Worm (Caenorhabditis elegans): ENCODE measurements around the gene K09H11.6.
A peak's percentile ranks its signal among the peaks of the same experiment; 100 is the strongest.

The K09H11.6 gene

DNA sequence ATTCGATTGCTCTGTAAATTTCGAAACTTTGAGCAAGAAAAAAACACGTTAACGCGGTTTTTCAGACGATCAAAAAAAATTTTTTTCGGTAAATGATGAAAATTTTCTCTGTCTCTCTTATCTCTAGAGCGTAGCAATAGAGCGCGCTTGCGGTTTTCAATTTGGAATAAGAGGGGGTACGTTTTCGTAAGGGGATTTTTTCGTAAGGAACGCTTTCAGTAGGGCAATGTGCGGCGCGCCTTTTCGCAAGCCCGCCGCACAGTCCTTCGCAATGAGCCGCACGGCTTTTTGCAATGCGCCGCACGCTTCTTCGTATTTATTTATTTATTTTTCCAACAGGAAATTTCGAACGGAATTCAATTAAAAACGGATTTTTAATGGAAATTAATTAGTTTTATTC, 41.0 kb upstream of the K09H11.6 start, which contains the start of gene F44E7.4 (continued):
- TF ChIP-seq blmp-1 (tag; optimal IDR thresholded peaks at IDR 0.05) (peak; percentile 32), xbp-1 (tag; optimal IDR thresholded peaks at IDR 0.05) (peak; percentile 61), lin-15B (tag; optimal IDR thresholded peaks at IDR 0.05) (peak; percentile 31), mep-1 (tag; optimal IDR thresholded peaks at IDR 0.05) (peak; percentile 27), nhr-47 (tag; optimal IDR thresholded peaks at IDR 0.05) (peak; percentile 63)

DNA sequence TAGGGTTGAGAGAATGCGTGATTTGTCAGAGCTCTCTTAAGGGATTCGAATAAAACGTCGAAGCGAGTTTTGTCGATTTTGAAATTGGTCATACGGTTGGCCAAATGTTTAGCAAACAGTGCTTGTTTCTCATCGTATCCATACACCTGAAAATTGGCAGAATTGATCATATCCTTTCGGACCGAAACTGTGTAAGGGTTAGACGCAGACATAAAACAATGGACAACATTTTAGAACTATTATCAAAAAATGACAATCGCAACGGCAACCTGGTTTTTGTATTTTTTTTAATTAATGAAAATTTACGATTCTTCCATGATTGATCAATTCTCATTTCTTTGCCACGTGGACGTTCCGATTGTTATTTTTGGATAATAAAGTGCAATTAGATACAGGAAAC, 38.2 kb upstream of the K09H11.6 start:
- TF ChIP-seq efl-1 (optimal IDR thresholded peaks at IDR 0.05) = no peak
- TF ChIP-seq efl-1 (GFP tag; optimal IDR thresholded peaks at IDR 0.05 in 1 of 2) = peak in 1 of 2 experiments; percentile 91
- TF ChIP-seq unc-62 (GFP tag; optimal IDR thresholded peaks at IDR 0.05) = no peak

DNA sequence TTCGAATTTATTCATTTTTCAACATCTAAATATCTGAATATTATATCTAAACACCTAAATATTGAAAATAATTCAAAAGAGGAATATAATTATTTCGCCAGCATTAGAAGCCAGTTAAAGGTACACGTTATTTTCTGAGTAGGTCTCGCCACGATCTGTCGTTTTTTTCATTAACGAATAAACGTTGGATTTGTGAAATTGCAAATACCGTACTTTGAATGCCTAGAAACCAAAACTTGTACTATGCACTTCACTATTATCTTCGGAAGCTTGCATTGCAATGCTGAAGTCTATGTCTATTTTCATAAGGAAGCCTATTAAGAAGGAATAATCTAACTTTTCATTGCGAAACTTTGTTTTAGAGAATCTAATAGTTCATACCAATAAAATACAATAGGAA, 36.5 kb upstream of the K09H11.6 start:
- TF ChIP-seq blmp-1 (tag; optimal IDR thresholded peaks at IDR 0.05) (no peak), nhr-71 (tag; optimal IDR thresholded peaks at IDR 0.05) (no peak), lir-3 (tag; optimal IDR thresholded peaks at IDR 0.05; ENCODE audit: poor library complexity) (no peak), pax-3 (tag; optimal IDR thresholded peaks at IDR 0.05) (no peak), elt-2 (tag; optimal IDR thresholded peaks at IDR 0.05) (no peak), mef-2 (tag; optimal IDR thresholded peaks at IDR 0.05) (no peak), jun-1 (tag; optimal IDR thresholded peaks at IDR 0.05) (no peak), alr-1 (tag; optimal IDR thresholded peaks at IDR 0.05; ENCODE audit: borderline replicate concordance) (no peak), ztf-11 (tag; optimal IDR thresholded peaks at IDR 0.05) (no peak), lin-35 (GFP tag; optimal IDR thresholded peaks at IDR 0.05) (no peak), efl-1 (optimal IDR thresholded peaks at IDR 0.05) (no peak), efl-1 (GFP tag; optimal IDR thresholded peaks at IDR 0.05 in 1 of 2) (no peak), rnt-1 (tag; optimal IDR thresholded peaks at IDR 0.05) (no peak), unc-130 (tag; optimal IDR thresholded peaks at IDR 0.05) (no peak)

DNA sequence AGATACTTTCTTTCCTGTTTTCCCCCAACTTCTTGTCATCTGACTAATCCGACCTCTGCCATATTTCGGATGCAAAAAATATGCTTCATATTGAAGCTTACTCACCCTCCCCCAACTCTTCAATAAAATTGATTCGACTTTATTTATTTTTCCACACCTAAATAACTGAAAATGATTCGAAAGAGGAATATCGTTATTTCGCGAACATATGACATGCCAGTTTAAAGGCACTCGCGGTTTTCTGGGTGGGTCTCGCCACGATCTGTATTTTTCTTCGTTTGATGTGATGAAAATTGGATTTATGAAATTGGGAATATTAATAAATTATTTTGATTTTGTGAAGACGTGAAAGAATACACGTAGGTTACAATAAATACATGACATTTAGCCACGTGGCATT, 35.7 kb upstream of the K09H11.6 start, which contains the start of gene F44E7.3:
F44E7.3 (plus strand) TSS at position 319 of the 400 bp plus-strand sequence.
- TF ChIP-seq nhr-71 (tag; optimal IDR thresholded peaks at IDR 0.05) = no peak
- no peak for TF ChIP-seq nhr-47 (tag; optimal IDR thresholded peaks at IDR 0.05)
- TF ChIP-seq sox-4 (tag; optimal IDR thresholded peaks at IDR 0.05) = no peak
- no peak for TF ChIP-seq fos-1 (tag; optimal IDR thresholded peaks at IDR 0.05)
- TF ChIP-seq sup-37 (GFP tag; optimal IDR thresholded peaks at IDR 0.05) = no peak
- no peak for TF ChIP-seq ceh-63 (GFP tag; optimal IDR thresholded peaks at IDR 0.05)
- TF ChIP-seq efl-3 (GFP tag; optimal IDR thresholded peaks at IDR 0.05) = no peak
- no peak for TF ChIP-seq nhr-90 (tag; optimal IDR thresholded peaks at IDR 0.05; ENCODE audit: poor library complexity)
- TF ChIP-seq hpl-2 (GFP tag; optimal IDR thresholded peaks at IDR 0.05) = no peak
- no peak for TF ChIP-seq ceh-88 (GFP tag; IDR thresholded peaks at IDR 0.05)
- no peak for TF ChIP-seq nhr-76 (tag; optimal IDR thresholded peaks at IDR 0.05)
- TF ChIP-seq snpc-4 (tag; optimal IDR thresholded peaks at IDR 0.05) = no peak
- TF ChIP-seq ama-1 (optimal IDR thresholded peaks at IDR 0.05) = no peak
- no peak for TF ChIP-seq elt-2 (tag; optimal IDR thresholded peaks at IDR 0.05)

DNA sequence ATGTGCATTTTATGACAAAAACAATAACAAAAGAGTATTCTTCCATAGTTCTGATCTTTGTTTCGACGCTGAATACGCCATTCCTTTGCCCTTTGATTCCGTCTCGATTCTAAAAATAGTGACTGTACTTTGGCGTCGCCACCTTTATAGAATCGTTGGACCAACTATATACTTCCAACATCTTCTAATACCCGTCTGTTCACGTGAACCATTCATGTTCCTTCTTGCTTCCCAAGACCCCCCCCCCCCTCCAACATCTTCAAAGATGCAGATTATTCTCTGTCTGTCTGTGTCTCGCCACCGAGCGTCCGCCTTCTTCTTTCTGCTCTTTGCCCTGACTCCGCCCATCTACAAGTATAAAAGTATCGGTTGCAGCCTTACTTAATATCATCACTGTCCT, 34.0 kb upstream of the K09H11.6 start:
- TF ChIP-seq efl-3 (GFP tag; optimal IDR thresholded peaks at IDR 0.05) = no peak
- TF ChIP-seq lin-14 (GFP tag; optimal IDR thresholded peaks at IDR 0.05) = peak; percentile 25
- TF ChIP-seq dsc-1 (tag; optimal IDR thresholded peaks at IDR 0.05) = no peak
- TF ChIP-seq nhr-85 (tag) = peak; percentile 74
- TF ChIP-seq rnt-1 (tag; optimal IDR thresholded peaks at IDR 0.05) = no peak
- no peak for TF ChIP-seq nhr-12 (tag; optimal IDR thresholded peaks at IDR 0.05)
- peak; percentile 49 for TF ChIP-seq nhr-19 (GFP tag; conservative IDR thresholded peaks at IDR 0.05)

All from whole organism, L1 larva.